Fruit fly (Drosophila melanogaster) whole organism, prepupa: Measurements from ENCODE around the gene CG32987.

Experiments
- CG10669 ChIP-seq: fragments of 200-800 bp; sonication (Bioruptor generic); optimal IDR thresholded peaks from 3 replicates; lab custom pipeline; 2018; ENCODE audit warnings: missing biosample characterization, mild to moderate bottlenecking, missing genetic modification characterization, moderate library complexity
- CG16779 ChIP-seq: fragments of 200-800 bp; sonication (Bioruptor generic); optimal IDR thresholded peaks from 3 replicates; lab custom pipeline; 2017; ENCODE audit warnings: missing biosample characterization, mild to moderate bottlenecking, missing genetic modification characterization
- Eip93F ChIP-seq: fragments of 200-800 bp; sonication (Bioruptor generic); optimal IDR thresholded peaks from 2 replicates; lab custom pipeline; 2016; ENCODE audit warnings: missing biosample characterization, mild to moderate bottlenecking, missing genetic modification characterization
- Ets21C ChIP-seq: fragments of 200-800 bp; sonication (Bioruptor generic); optimal IDR thresholded peaks from 3 replicates; lab custom pipeline; 2016; ENCODE audit warnings: missing biosample characterization, missing genetic modification characterization
- OdsH ChIP-seq: fragments of 200-800 bp; sonication (Bioruptor generic); optimal IDR thresholded peaks from 3 replicates; lab custom pipeline; 2016; ENCODE audit warnings: missing biosample characterization, missing genetic modification characterization
- Sox102F ChIP-seq: fragments of 200-800 bp; sonication (Bioruptor generic); optimal IDR thresholded peaks from 2 replicates; lab custom pipeline; 2016; ENCODE audit warnings: missing biosample characterization, mild to moderate bottlenecking, missing genetic modification characterization
- achi ChIP-seq: fragments of 200-800 bp; sonication (Bioruptor generic); optimal IDR thresholded peaks from 3 replicates; lab custom pipeline; 2016; ENCODE audit warnings: missing biosample characterization, missing genetic modification characterization
- dsx ChIP-seq: fragments of 200-800 bp; optimal IDR thresholded peaks from 3 replicates; lab custom pipeline; 2019; ENCODE audit warnings: missing biosample characterization, mild to moderate bottlenecking, missing genetic modification characterization, moderate library complexity; ENCODE audit not compliant: poor library complexity, severe bottlenecking
- salr ChIP-seq, 2 experiments: fragments of 200-800 bp; sonication (Bioruptor generic); optimal IDR thresholded peaks; 3 replicates each; lab custom pipeline; 2016 to 2018; ENCODE audit warnings: missing biosample characterization in 2 of 2, missing genetic modification characterization in 2 of 2, mild to moderate bottlenecking in 1 of 2
- topi ChIP-seq: fragments of 200-800 bp; sonication (Bioruptor generic); optimal IDR thresholded peaks from 3 replicates; lab custom pipeline; 2016; ENCODE audit warnings: missing biosample characterization, missing genetic modification characterization

- TF ChIP-seq Ets21C (GFP tag; lab: Kevin White, UChicago) = no peak
- TF ChIP-seq topi (GFP tag; lab: Kevin White, UChicago) = no peak
- TF ChIP-seq Sox102F = no peak
- TF ChIP-seq CG16779 (tag; lab: Kevin White, UChicago) = no peak
- no peak for TF ChIP-seq OdsH (GFP tag; lab: Kevin White, UChicago)
- TF ChIP-seq Eip93F (GFP tag; lab: Kevin White, UChicago) = no peak
- TF ChIP-seq salr (GFP tag; optimal IDR thresholded peaks at IDR 0.05; lab: Kevin White, UChicago) = no peak
- TF ChIP-seq CG10669 = no peak
- TF ChIP-seq achi (GFP tag; lab: Kevin White, UChicago) = no peak
- no peak for TF ChIP-seq dsx (GFP tag; lab: Kevin White, UChicago)
Measured at dm6 chr2L:8863511-8863910, at the start of gene CG32987.
